Worm (Caenorhabditis elegans) whole organism, mixed stage, embryonic: ENCODE measurements around the gene pms-2.

Experiments used
- M03D4.4 ChIP-seq: sonication (generic microtip); optimal IDR thresholded peaks from 2 replicates; lab custom pipeline; 2017; ENCODE audit warnings: mild to moderate bottlenecking, missing genetic modification characterization, missing compliant biosample characterization
- ceh-39 ChIP-seq: fragments of 150-350 bp; optimal IDR thresholded peaks from 2 replicates; lab custom pipeline; 2014; ENCODE audit warnings: missing biosample characterization, missing genetic modification characterization
- ceh-43 ChIP-seq: fragments of 200-800 bp; sonication (Bioruptor generic); optimal IDR thresholded peaks from 2 replicates; lab custom pipeline; 2018; ENCODE audit warnings: mild to moderate bottlenecking, missing genetic modification characterization, moderate library complexity, missing compliant biosample characterization
- ces-1 ChIP-seq: fragments of 150-350 bp; optimal IDR thresholded peaks from 2 replicates; lab custom pipeline; 2014; ENCODE audit warnings: missing biosample characterization, missing genetic modification reagents, missing genetic modification characterization
- elt-1 ChIP-seq: sonication (generic microtip); optimal IDR thresholded peaks from 2 replicates; lab custom pipeline; 2017; ENCODE audit warnings: missing genetic modification characterization, mild to moderate bottlenecking, missing compliant biosample characterization, antibody characterized with exemption, moderate library complexity, borderline replicate concordance; ENCODE audit not compliant: insufficient read depth
- flh-1 ChIP-seq: fragments of 200-800 bp; sonication (Bioruptor generic); optimal IDR thresholded peaks from 2 replicates; lab custom pipeline; 2018; ENCODE audit warnings: mild to moderate bottlenecking, missing genetic modification characterization, moderate library complexity, missing compliant biosample characterization
- lin-32 ChIP-seq: fragments of 200-800 bp; sonication (Bioruptor generic); optimal IDR thresholded peaks from 2 replicates; lab custom pipeline; 2018; ENCODE audit warnings: mild to moderate bottlenecking, missing genetic modification characterization, missing compliant biosample characterization
- lsy-2 ChIP-seq: fragments of 150-350 bp; optimal IDR thresholded peaks from 2 replicates; lab custom pipeline; 2014; ENCODE audit warnings: missing biosample characterization, missing genetic modification characterization
- mab-5 ChIP-seq: fragments of 150-350 bp; optimal IDR thresholded peaks from 2 replicates; lab custom pipeline; 2014; ENCODE audit warnings: missing biosample characterization, missing genetic modification characterization
- mls-2 ChIP-seq: sonication (generic microtip); optimal IDR thresholded peaks from 2 replicates; lab custom pipeline; 2016; ENCODE audit warnings: mild to moderate bottlenecking, missing genetic modification characterization, moderate library complexity, missing compliant biosample characterization
- nhr-237 ChIP-seq: fragments of 150-350 bp; optimal IDR thresholded peaks from 2 replicates; lab custom pipeline; 2014; ENCODE audit warnings: missing biosample characterization, missing genetic modification characterization
- nhr-76 ChIP-seq: sonication (generic microtip); optimal IDR thresholded peaks from 2 replicates; lab custom pipeline; 2017; ENCODE audit warnings: missing biosample characterization, missing genetic modification characterization
- sptf-1 ChIP-seq: sonication (generic microtip); optimal IDR thresholded peaks from 2 replicates; lab custom pipeline; 2017; ENCODE audit warnings: mild to moderate bottlenecking, missing genetic modification characterization, moderate library complexity, missing compliant biosample characterization
- tbx-8 ChIP-seq: fragments of 200-800 bp; sonication (Bioruptor generic); optimal IDR thresholded peaks from 2 replicates; lab custom pipeline; 2018; ENCODE audit warnings: mild to moderate bottlenecking, missing genetic modification characterization, moderate library complexity, missing compliant biosample characterization
- unc-39 ChIP-seq: fragments of 150-350 bp; optimal IDR thresholded peaks from 2 replicates; lab custom pipeline; 2014; ENCODE audit warnings: missing biosample characterization, missing genetic modification characterization
- unc-62 ChIP-seq: fragments of 150-350 bp; optimal IDR thresholded peaks from 2 replicates; lab custom pipeline; 2014; ENCODE audit warnings: missing biosample characterization, missing genetic modification reagents, missing genetic modification characterization

The pms-2 gene

DNA sequence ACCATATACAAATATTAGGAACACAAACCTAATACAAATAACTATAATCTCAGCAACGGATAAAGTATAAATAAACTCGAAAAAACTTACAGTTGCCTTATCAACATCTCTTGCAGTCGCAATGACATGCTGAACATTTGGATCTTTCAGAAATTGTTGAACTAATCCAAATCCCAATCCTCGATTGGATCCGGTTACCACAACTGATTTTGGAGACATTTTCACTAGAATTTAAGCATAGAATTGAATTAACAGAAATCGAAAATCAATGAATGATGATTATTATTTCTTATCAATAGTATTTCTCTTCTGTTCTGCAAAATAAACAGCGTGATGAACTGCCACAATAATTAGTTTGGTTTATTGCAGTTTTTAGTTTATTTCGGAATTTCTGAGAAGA, 50.2 kb downstream of the pms-2 start, which contains the start of the genes C55A6.11 and C55A6.7:
TSS of gene C55A6.11 (plus strand) at position 301 of the 400 bp plus-strand sequence.
TSS of gene C55A6.7 (minus strand) at position 316 of the 400 bp plus-strand sequence.
- TF ChIP-seq sptf-1 (tag; lab: Kevin White, UChicago) (no peak), nhr-237 (no peak), mls-2 (tag; lab: Kevin White, UChicago) (no peak), lsy-2 (tag; lab: Kevin White, UChicago) (no peak), ceh-39 (tag; lab: Kevin White, UChicago) (no peak), lin-32 (GFP tag; lab: Kevin White, UChicago) (no peak)

DNA sequence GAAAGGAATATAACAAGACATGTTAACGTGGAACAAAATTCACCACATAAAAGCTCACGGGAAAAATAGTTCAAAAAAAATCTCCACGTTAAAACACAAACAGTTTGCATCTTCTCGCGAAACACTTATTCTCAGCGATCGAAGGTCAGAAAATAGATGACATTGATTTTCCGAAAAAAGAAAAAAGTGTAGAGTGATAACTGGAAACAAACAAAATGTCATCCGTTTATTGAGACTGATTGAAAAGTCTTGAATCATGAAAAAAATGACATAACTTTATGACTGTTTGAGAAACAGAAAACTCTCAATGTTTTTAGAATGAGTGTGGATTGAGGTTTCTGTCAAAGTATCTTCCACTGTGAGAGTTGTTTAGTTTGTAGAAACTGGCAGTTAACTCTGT, 52.6 kb downstream of the pms-2 start, which contains the start of gene C55A6.4:
TSS of gene C55A6.4 (minus strand) at position 101 of the 400 bp plus-strand sequence.
- no peak for TF ChIP-seq ces-1 (GFP tag; lab: Kevin White, UChicago)
- TF ChIP-seq M03D4.4 (tag; lab: Kevin White, UChicago), result no peak
- no peak for TF ChIP-seq nhr-76 (tag; lab: Kevin White, UChicago)
- no peak for TF ChIP-seq unc-39
- no peak for TF ChIP-seq elt-1 (tag; lab: Kevin White, UChicago)
- TF ChIP-seq mab-5 (tag; lab: Kevin White, UChicago), result no peak
- no peak for TF ChIP-seq flh-1
- TF ChIP-seq unc-62 (GFP tag; lab: Kevin White, UChicago), result no peak
- TF ChIP-seq ceh-43 (GFP tag; lab: Kevin White, UChicago), result no peak
- TF ChIP-seq tbx-8 (GFP tag; lab: Kevin White, UChicago), result no peak
